Worm (Caenorhabditis elegans) whole organism, L4/young adult: ENCODE measurements around the gene ztf-28.

ENCODE experiments used
- W03F9.2 ChIP-seq: fragments of 150-350 bp; optimal IDR thresholded peaks from 2 replicates; lab custom pipeline; 2014; ENCODE audit warnings: missing biosample characterization, missing genetic modification characterization
- dao-5 ChIP-seq: sonication (generic microtip); optimal IDR thresholded peaks from 2 replicates; lab custom pipeline; 2016; ENCODE audit warnings: missing genotype, missing genetic modification characterization, moderate library complexity, missing compliant biosample characterization

DNA sequence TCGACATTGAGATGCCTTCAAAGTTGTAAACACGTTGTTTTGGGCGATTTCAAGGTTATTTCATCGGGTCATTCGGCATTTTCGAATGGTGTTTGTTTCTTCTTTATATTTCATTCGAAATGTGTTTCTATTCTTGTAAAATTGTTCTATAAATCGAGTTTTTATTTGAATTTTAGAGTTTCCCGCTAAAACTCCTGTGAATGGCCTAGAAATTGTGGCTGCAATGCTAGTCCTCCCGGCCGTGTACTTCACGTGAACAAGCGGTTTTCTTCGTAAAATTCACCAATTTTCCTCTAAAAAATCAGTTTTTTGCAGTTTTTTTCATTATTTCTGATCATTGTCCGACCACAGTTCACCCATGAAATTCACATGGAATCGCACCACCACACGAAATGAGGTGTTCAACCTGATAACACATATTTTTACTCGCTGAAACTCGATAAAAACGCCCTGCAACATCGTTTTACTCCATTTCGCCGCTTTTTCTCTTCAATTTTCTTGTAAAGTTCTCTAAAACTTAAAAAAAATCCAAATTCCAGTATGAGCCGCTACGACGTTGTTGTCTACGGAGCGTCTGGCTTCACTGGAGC is 36.6 kb downstream of the ztf-28 start, which contains the start of gene ldp-1:
- TF ChIP-seq W03F9.2 (tag; lab: Kevin White, UChicago) = peak; percentile 63
- TF ChIP-seq dao-5 (tag; lab: Kevin White, UChicago) = no peak
